Worm (Caenorhabditis elegans) whole organism, early embryonic: ENCODE data around the gene F46H6.5.
A peak's percentile ranks its signal among the peaks of the same experiment; 100 is the strongest.

Experiments used
- B0310.2 ChIP-seq: sonication (generic microtip); optimal IDR thresholded peaks from 2 replicates; lab custom pipeline; 2016; ENCODE audit warnings: mild to moderate bottlenecking, missing genetic modification characterization, missing compliant biosample characterization
- F13C5.2 ChIP-seq: sonication (generic microtip); optimal IDR thresholded peaks from 2 replicates; lab custom pipeline; 2017; ENCODE audit warnings: mild to moderate bottlenecking, missing genetic modification characterization, inconsistent platforms, missing compliant biosample characterization
- aly-1 ChIP-seq: sonication (generic microtip); optimal IDR thresholded peaks from 2 replicates; lab custom pipeline; 2016; ENCODE audit warnings: missing genetic modification characterization, missing compliant biosample characterization
- ama-1 ChIP-seq: fragments of 150-350 bp; optimal IDR thresholded peaks from 2 replicates; lab custom pipeline; 2014
- ceh-13 ChIP-seq: fragments of 200-800 bp; sonication (Bioruptor generic); optimal IDR thresholded peaks from 2 replicates; lab custom pipeline; 2018; ENCODE audit warnings: mild to moderate bottlenecking, missing genetic modification characterization, missing compliant biosample characterization
- ceh-36 ChIP-seq: sonication (generic microtip); optimal IDR thresholded peaks from 2 replicates; lab custom pipeline; 2016; ENCODE audit warnings: missing genetic modification characterization, inconsistent platforms, missing compliant biosample characterization
- ets-7 ChIP-seq: sonication (generic microtip); optimal IDR thresholded peaks from 2 replicates; lab custom pipeline; 2016; ENCODE audit warnings: missing genotype, missing genetic modification characterization, missing compliant biosample characterization
- flt-1 ChIP-seq: fragments of 200-800 bp; sonication (Bioruptor generic); IDR thresholded peaks from 2 replicates; pipeline ENCODE4 v1.3.6; 2022; ENCODE audit warnings: missing genetic modification characterization, missing compliant biosample characterization
- hmbx-1 ChIP-seq: sonication (generic microtip); optimal IDR thresholded peaks from 2 replicates; lab custom pipeline; 2016; ENCODE audit warnings: mild to moderate bottlenecking, missing genetic modification characterization, missing compliant biosample characterization
- hmg-4 ChIP-seq: fragments of 200-800 bp; sonication (Bioruptor generic); optimal IDR thresholded peaks from 2 replicates; lab custom pipeline; 2018; ENCODE audit warnings: mild to moderate bottlenecking, missing genetic modification characterization, missing compliant biosample characterization
- hnd-1 ChIP-seq: sonication (generic microtip); optimal IDR thresholded peaks from 2 replicates; lab custom pipeline; 2016; ENCODE audit warnings: missing genetic modification characterization, missing compliant biosample characterization
- pes-1 ChIP-seq: fragments of 200-800 bp; sonication (Bioruptor generic); IDR thresholded peaks from 2 replicates; pipeline ENCODE4 v1.3.6; 2022; ENCODE audit warnings: missing genetic modification reagents, missing genetic modification characterization, missing compliant biosample characterization
- scrt-1 ChIP-seq: fragments of 200-800 bp; sonication (Bioruptor generic); IDR thresholded peaks from 2 replicates; pipeline ENCODE4 v1.3.6; 2022; ENCODE audit warnings: missing genetic modification characterization, missing compliant biosample characterization
- sea-1 ChIP-seq: fragments of 200-800 bp; sonication (Bioruptor generic); conservative IDR thresholded peaks from 2 replicates; pipeline ENCODE4 v1.3.6; 2022; ENCODE audit warnings: missing genetic modification characterization, missing compliant biosample characterization
- tbx-11 ChIP-seq: fragments of 200-800 bp; sonication (Bioruptor generic); IDR thresholded peaks from 2 replicates; pipeline ENCODE4 v1.3.6; 2022; ENCODE audit warnings: missing genetic modification characterization, missing compliant biosample characterization
- tbx-37 ChIP-seq: fragments of 200-800 bp; sonication (Bioruptor generic); conservative IDR thresholded peaks from 2 replicates; pipeline ENCODE4 v1.3.6; 2022; ENCODE audit warnings: missing genetic modification reagents, missing genetic modification characterization, missing compliant biosample characterization

The F46H6.5 gene

DNA sequence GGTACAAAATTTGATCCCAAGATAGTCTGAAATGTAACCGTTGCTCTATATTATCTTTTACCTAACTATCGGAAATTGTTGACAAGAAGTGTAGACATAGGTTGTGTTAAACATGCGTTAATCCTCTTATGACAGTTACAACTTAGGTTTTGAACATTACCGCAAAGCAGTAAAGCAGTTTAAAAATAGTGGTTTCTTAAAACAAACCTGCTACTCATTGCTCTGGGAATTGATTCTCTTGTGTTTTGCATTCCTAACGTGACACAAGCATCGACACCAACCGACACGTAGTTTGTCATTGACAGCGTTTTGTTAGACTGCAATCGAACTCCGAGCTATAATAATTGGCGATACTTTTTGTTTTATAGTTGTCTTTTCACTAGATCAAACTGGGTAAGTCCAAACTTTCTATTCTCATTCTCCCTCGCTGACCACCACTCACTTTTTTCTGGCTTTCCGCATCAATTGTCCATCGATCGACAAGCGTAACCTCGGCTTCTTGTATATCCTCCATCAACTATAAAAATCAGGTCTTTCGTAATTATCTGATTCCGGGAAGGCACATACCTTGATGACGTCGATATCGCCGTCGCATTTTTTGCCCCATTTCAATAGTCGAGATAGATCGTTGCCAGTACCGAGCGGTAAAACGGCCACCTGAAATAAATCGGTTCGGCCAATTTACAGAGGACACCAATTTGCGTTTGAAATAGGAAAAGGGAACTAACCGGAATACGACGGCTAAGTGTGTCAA, 4.0 kb upstream of the F46H6.5 start:
- no peak for TF ChIP-seq hnd-1 (tag; lab: Kevin White, UChicago)
- no peak for TF ChIP-seq aly-1 (tag; lab: Kevin White, UChicago)
- no peak for TF ChIP-seq hmg-4 (GFP tag; lab: Kevin White, UChicago)
- no peak for TF ChIP-seq scrt-1
- no peak for TF ChIP-seq tbx-11 (GFP tag; lab: Robert Waterston, UW)
- TF ChIP-seq pes-1 (GFP tag; lab: Robert Waterston, UW) = no peak

DNA sequence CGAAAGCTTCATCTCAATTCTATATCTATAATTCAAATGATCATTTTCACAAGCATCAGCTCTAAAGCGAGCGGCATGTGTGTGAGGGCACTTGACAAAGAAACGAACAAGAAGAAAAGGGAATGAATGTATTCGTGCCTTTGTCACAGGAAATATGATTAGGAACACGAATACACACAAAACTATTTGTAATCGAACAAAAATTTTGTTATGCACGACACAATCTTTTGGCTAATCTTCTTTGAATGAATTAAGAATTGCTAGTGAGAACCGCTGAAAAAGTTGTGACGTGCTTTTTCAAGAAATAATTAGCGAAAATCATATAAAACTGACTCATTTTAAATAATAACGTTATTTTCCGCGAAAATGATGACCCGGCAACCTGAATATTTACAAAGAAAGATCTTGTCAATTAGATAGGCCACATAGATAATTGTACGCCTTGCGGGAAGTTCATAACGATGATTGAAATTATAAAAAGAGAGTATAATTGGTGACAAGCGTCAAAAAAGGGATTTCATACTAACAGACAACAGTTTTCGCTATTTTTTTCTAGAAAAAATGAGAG, 1.5 kb upstream of the F46H6.5 start:
- no peak for TF ChIP-seq pes-1 (GFP tag; lab: Robert Waterston, UW)
- no peak for TF ChIP-seq ama-1 (lab: Kevin White, UChicago)
- no peak for TF ChIP-seq tbx-11 (GFP tag; lab: Robert Waterston, UW)
- TF ChIP-seq hmbx-1 (tag; lab: Kevin White, UChicago) = no peak
- no peak for TF ChIP-seq sea-1 (GFP tag; lab: Robert Waterston, UW)

DNA sequence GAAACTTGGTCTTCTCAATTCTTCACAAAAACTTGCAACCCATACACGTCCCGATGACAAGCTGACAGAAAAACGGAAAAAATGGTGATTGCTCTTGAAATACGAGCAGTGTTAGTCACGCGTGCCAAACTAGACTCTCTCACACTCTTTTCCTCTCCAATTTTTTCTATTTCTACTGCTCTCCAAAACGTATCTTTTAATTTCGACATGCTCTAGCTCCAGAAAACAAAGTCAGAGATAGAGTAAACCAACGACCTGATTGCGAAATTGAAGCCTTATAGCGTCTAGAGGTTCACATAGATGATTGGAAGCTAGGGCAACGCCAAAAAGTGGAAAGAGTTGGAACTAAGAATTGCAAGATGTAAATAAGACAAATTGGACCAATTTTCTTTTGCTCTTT, 1.6 kb downstream of the F46H6.5 start:
- TF ChIP-seq aly-1 (tag; lab: Kevin White, UChicago) = no peak
- no peak for TF ChIP-seq tbx-11 (GFP tag; lab: Robert Waterston, UW)
- TF ChIP-seq ama-1 (lab: Kevin White, UChicago) = no peak
- no peak for TF ChIP-seq hnd-1 (tag; lab: Kevin White, UChicago)
- no peak for TF ChIP-seq scrt-1
- no peak for TF ChIP-seq ceh-13 (GFP tag; lab: Kevin White, UChicago)
- TF ChIP-seq B0310.2 = no peak
- no peak for TF ChIP-seq hmbx-1 (tag; lab: Kevin White, UChicago)
- TF ChIP-seq tbx-37 = no peak

DNA sequence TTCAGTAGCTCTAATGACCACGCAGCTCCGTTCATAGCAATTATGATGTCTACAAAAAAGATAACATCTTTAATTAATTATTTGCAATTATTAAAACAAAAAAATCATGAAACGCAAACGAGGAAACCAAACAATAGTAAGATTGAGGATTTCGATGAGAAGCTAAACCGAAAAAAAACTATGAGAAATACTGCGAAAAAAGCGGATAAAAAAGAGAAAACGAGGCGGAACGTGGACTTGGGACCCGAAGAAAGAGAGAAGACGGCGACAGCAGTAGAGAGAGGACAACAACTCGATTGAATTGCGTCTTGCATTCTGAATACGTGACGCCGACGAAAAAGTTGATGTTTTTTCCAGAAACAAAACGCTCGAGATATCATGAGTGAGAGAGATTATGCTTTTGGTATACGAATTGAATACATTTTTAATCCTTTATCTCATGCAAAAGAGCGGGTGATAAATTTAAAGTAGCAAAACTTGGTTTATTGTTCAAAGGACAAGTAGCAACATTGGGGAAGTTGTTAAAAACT, 3.1 kb downstream of the F46H6.5 start, which contains the start of gene ncr-1:
Gene ncr-1, minus strand, starts transcription at position 51 of the 530 bp plus-strand sequence.
- TF ChIP-seq aly-1 (tag; lab: Kevin White, UChicago) (no peak), hmbx-1 (tag; lab: Kevin White, UChicago) (no peak), B0310.2 (no peak), pes-1 (GFP tag; lab: Robert Waterston, UW) (no peak)

DNA sequence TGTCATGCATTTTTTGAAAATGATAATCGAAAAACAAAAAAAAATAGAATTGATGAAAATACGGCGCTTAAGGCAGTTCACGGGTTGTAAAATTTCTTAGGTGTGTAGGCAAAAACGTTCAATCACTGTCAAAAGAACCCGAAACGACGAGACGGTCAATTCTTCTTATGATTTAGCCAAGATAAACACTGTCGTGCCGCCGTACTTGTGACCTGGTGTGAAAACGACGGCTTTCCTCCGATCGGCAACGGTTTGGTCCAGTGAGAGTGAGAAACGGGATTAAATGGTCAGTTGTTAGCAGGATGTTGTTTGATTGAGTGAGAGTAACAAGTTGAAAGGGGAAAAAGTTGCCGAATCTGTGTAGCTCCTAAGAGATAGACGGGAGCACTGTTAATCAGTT, 7.9 kb downstream of the F46H6.5 start:
- no peak for TF ChIP-seq hmg-4 (GFP tag; lab: Kevin White, UChicago)

DNA sequence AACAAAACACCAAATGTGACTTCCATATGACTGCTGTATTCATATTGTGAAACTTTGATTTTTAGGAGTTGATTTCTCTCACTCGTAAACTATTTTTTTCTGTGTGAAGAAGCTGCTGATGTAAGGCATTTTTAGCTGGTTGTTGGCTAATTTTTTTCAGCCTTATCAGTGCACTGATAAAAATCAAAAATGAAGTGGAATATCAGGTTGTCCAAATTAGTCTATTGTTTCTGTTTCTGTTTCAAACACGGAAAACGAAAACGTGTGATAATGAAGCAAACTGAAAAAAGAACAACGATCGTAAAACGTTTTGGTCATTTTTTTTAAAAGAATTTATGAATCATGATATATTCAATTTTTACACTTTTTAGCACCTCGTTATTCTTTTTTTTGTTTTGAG, 11.2 kb downstream of the F46H6.5 start:
- no peak for TF ChIP-seq hnd-1 (tag; lab: Kevin White, UChicago)

DNA sequence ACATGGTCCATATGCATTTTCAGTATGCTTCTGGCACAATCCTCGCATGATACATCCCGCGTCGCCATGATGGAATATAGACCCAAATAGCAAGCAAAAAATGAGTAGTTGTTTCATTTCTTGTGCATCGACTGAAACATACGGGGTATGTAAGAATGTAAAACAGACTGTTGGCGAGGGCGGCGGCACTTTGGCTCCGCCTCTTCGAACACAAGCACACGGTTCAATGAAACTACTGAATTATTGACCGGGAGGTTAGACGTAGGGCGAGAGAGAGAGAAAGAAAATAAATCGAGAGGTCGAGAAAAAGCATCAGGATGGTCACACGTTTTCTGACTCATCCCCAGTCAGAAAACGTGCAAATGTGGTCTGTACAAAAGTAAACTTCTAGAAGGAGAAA, 12.0 kb downstream of the F46H6.5 start:
- TF ChIP-seq hmg-4 (GFP tag; lab: Kevin White, UChicago) (no peak), ets-7 (tag; lab: Kevin White, UChicago) (no peak), flt-1 (GFP tag; lab: Robert Waterston, UW) (no peak), sea-1 (GFP tag; lab: Robert Waterston, UW) (no peak), scrt-1 (no peak), tbx-37 (no peak), aly-1 (tag; lab: Kevin White, UChicago) (no peak), ceh-13 (GFP tag; lab: Kevin White, UChicago) (no peak), hmbx-1 (tag; lab: Kevin White, UChicago) (no peak)

DNA sequence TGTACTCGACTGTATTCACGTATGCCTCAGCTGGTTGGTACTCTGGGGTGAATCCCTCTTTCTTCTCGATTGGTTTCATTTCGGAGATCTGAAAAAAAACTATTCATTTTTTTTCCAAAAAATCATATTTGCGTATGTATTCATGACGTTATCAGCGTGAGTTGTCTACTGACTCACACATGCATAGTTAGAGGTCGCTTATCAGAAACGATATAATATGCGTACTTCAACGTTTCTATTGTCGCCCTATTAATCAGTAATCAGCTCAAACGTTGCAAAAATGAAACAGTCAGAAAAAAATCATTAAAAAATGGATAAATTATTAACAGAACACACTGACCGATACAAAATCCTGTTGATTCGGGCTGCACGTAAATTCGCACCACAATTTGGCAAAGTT, 13.5 kb downstream of the F46H6.5 start:
- TF ChIP-seq ceh-36 (tag; lab: Kevin White, UChicago) (no peak), tbx-11 (GFP tag; lab: Robert Waterston, UW) (no peak), pes-1 (GFP tag; lab: Robert Waterston, UW) (no peak), hmg-4 (GFP tag; lab: Kevin White, UChicago) (no peak), ets-7 (tag; lab: Kevin White, UChicago) (no peak), ceh-13 (GFP tag; lab: Kevin White, UChicago) (no peak), flt-1 (GFP tag; lab: Robert Waterston, UW) (no peak), scrt-1 (no peak)

DNA sequence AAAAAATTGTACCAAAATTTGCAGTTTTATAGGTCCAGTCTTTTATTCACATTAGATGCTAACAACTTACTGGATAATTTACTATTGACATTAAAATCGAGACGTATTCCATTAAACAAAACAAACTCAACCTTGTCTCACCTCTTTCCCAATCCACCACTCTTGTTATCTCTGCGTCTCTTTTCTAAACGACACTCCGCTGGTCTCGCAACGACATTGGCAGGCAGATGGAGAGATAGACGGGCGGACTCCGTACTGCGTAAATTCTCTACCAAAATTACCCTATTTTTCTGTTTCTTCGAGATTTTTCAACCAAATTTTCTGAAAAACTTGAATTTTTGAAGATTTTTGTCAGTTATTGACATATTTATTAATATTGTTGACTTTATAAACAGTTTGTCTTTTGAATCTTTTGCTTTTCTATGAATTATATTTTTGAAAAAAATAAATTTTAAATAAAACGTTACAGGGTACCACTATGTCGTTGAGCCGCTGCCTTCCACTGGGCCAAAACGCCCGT, 22.7 kb downstream of the F46H6.5 start, which contains the start of gene asb-2:
Gene asb-2, plus strand, starts transcription at position 470 of the 520 bp plus-strand sequence.
- TF ChIP-seq F13C5.2 (tag; lab: Kevin White, UChicago) (peak; percentile 42), flt-1 (GFP tag; lab: Robert Waterston, UW) (no peak), ama-1 (lab: Kevin White, UChicago) (no peak), ceh-13 (GFP tag; lab: Kevin White, UChicago) (no peak)
